Fruit fly (Drosophila melanogaster) whole organism, adult: ENCODE results near the gene Mondo.

Experiments used
- CG12768 ChIP-seq: fragments of 200-800 bp; sonication (Bioruptor generic); optimal IDR thresholded peaks from 2 replicates; lab custom pipeline; 2017; ENCODE audit warnings: missing biosample characterization, missing genetic modification characterization, mild to moderate bottlenecking, moderate library complexity, missing genetic modification reagents
- CG14711 ChIP-seq: fragments of 200-800 bp; sonication (Bioruptor generic); optimal IDR thresholded peaks from 2 replicates; lab custom pipeline; 2018; ENCODE audit warnings: missing biosample characterization, mild to moderate bottlenecking, missing genetic modification characterization, moderate library complexity
- Hr96 ChIP-seq: fragments of 200-800 bp; sonication (Bioruptor generic); optimal IDR thresholded peaks from 2 replicates; lab custom pipeline; 2016; ENCODE audit warnings: missing biosample characterization, missing genetic modification characterization
- pad ChIP-seq: fragments of 200-800 bp; sonication (Bioruptor generic); optimal IDR thresholded peaks from 3 replicates; lab custom pipeline; 2017; ENCODE audit warnings: missing biosample characterization, missing genetic modification characterization, mild to moderate bottlenecking, moderate library complexity, missing genetic modification reagents

DNA sequence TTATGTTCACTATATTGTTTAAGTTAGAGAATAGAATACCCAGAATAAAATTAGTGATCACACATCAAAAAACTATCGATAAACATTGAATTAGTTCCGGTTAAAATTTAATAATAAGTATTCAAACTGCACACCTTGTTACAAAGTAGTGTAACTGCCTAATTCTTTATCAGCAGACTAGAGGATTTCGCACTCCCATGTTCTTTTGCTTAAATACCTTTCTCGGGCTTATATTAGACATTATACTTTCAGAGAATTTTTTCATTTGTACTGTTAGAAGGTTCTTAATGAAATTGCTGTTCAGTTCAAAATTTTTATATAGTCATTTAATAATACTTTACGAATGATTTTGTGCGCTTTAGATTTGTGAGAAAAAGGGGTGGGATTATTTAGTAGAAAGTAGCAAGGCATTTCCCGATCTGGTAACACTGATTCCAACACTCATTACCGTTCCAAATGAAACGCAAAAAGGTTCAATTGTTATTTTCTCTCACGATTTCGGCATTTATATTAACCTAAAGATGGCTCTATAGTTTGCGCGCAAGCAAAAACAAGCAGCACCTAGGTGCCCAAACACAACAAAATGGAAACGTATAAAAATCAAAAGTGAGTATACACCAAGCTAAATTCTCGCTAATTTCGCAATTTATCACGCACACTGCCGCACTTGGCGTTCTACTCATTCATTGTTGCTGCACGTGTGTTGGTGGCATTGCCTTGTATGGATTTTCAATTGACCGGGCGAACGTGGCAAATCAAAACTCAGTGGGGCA lies 763 bp upstream of the Mondo start, which contains the start of gene crc:
- TF ChIP-seq CG14711 (tag; lab: Kevin White, UChicago) (peak; percentile 51), CG12768 (GFP tag; lab: Kevin White, UChicago) (no peak), Hr96 (peak; percentile 33), pad (GFP tag; lab: Kevin White, UChicago) (no peak)
